Fruit fly (Drosophila melanogaster): ENCODE data around the gene CG43759.

- TF ChIP-seq Pif1B (GFP tag; optimal IDR thresholded peaks at IDR 0.05) (no peak), D1 (tag; optimal IDR thresholded peaks at IDR 0.05) (no peak), CG8301 (tag; optimal IDR thresholded peaks at IDR 0.05) (no peak), rn (GFP tag; IDR thresholded peaks at IDR 0.05) (no peak)
Observed at dm6 chrX:19056611-19057010, 126.5 kb downstream of the CG43759 start, which contains the start of gene CG14190.
